Worm (Caenorhabditis elegans) whole organism, L3 larva: ENCODE measurements around the gene R10E4.1.

Experiments
- ceh-16 ChIP-seq: sonication (generic microtip); optimal IDR thresholded peaks from 2 replicates; lab custom pipeline; 2017; ENCODE audit warnings: missing biosample characterization, missing genetic modification characterization
- daf-12 ChIP-seq: fragments of 150-350 bp; optimal IDR thresholded peaks from 2 replicates; lab custom pipeline; 2014; ENCODE audit warnings: missing biosample characterization, missing genetic modification reagents, missing genetic modification characterization
- elt-2 ChIP-seq: sonication (generic microtip); optimal IDR thresholded peaks from 2 replicates; lab custom pipeline; 2016; ENCODE audit warnings: missing genetic modification reagents, mild to moderate bottlenecking, missing genetic modification characterization, missing compliant biosample characterization
- elt-3 ChIP-seq, 3 experiments: fragments of 150-350 bp in 1 of 3; sonication (generic microtip) in 2 of 3; optimal IDR thresholded peaks; 2 replicates in 2 of 3; 4 replicates in 1 of 3; lab custom pipeline; 2014 to 2017; ENCODE audit warnings: missing biosample characterization in 3 of 3, missing genetic modification characterization in 3 of 3
- fkh-10 ChIP-seq: sonication (generic microtip); optimal IDR thresholded peaks from 2 replicates; lab custom pipeline; 2017; ENCODE audit warnings: missing biosample characterization, missing genetic modification reagents, missing genetic modification characterization
- jun-1 ChIP-seq: fragments of 150-350 bp; optimal IDR thresholded peaks from 2 replicates; lab custom pipeline; 2014; ENCODE audit warnings: missing biosample characterization, missing genetic modification reagents, missing genetic modification characterization
- lin-39 ChIP-seq: fragments of 150-350 bp; optimal IDR thresholded peaks from 2 replicates; lab custom pipeline; 2018; ENCODE audit warnings: missing biosample characterization, missing genetic modification reagents, missing genetic modification characterization
- nhr-77 ChIP-seq: fragments of 150-350 bp; optimal IDR thresholded peaks from 2 replicates; lab custom pipeline; 2014; ENCODE audit warnings: missing biosample characterization, missing genetic modification characterization

DNA sequence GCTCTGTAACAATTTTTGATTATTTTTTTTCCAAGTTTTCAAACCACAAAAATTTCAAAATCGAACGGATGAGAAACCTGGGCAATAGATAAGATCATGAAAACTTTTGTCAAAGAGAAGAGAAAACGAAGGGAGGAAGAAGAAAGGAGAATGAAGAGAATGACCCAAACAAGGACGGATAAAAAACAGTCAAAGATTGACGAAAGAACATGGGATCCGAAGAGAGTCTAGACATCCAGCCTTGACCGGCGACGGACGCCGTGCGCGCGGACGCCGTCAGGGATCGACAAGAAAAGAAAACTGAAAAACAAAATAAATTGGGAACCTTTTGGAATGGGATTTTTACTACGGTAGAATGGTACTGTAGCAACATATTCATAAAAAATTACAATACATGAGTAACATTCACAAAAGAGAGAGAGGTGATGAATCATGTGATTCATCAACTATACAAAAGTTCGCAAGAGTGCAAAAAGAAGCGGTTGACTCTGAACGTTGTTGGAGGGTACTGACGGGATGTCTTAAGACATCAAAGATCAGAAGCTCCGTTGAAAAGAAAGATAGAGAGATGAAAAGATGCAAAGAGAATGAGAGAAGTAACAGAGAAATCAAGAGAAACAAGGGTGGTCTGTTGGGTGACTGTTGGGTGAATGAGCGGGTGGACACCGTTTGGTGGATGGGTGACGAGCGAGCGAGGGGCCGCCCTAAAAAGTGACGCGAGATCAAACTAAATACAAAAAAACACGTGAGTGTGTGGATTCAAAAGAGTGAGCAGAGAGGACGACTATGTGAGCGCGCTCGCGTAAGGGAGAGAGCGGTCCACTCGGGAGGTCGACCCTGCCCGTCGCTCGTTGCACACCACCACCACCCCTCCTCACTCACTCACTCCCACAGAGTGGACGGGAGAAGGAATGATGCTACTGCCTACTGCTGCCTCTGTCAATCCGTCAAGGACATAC lies 11.0 kb downstream of the R10E4.1 start, which contains the start of gene sup-26:
- TF ChIP-seq elt-3 (tag; optimal IDR thresholded peaks at IDR 0.05; lab: Kevin White, UChicago) (peak in 1 of 3 experiments; percentile 45), elt-2 (tag; lab: Kevin White, UChicago) (no peak), fkh-10 (GFP tag; lab: Kevin White, UChicago) (no peak), nhr-77 (tag; lab: Kevin White, UChicago) (no peak), jun-1 (no peak), daf-12 (tag; lab: Kevin White, UChicago) (no peak), lin-39 (tag; lab: Kevin White, UChicago) (peak; percentile 23), ceh-16 (tag; lab: Kevin White, UChicago) (no peak)
